Worm (Caenorhabditis elegans): ENCODE data around the gene W07B8.4.

ce11 chrV:1153925-1154324 lies 22.2 kb upstream of the W07B8.4 start:
- TF ChIP-seq nhr-237 (tag; optimal IDR thresholded peaks at IDR 0.05): no peak
- no peak for TF ChIP-seq nhr-11 (tag; optimal IDR thresholded peaks at IDR 0.05)
- TF ChIP-seq snu-23 (GFP tag; optimal IDR thresholded peaks at IDR 0.05): peak; percentile 37
- peak in 2 of 3 experiments; percentile 38 to 44 for TF ChIP-seq ceh-82 (tag; optimal IDR thresholded peaks at IDR 0.05)
- TF ChIP-seq lin-13 (GFP tag; optimal IDR thresholded peaks at IDR 0.05): no peak
- TF ChIP-seq egl-27 (tag; optimal IDR thresholded peaks at IDR 0.05): no peak
